Fruit fly (Drosophila melanogaster) whole organism, prepupa: Measurements from ENCODE around the gene CG15056.

Experiments used
- Blimp-1 ChIP-seq: fragments of 200-800 bp; sonication (Bioruptor generic); optimal IDR thresholded peaks from 3 replicates; lab custom pipeline; 2017; ENCODE audit warnings: missing biosample characterization, missing genetic modification characterization, mild to moderate bottlenecking, moderate library complexity, missing genetic modification reagents
- CG10631 ChIP-seq: fragments of 200-800 bp; sonication (Bioruptor generic); optimal IDR thresholded peaks from 2 replicates; lab custom pipeline; 2016; ENCODE audit warnings: missing biosample characterization, missing genetic modification characterization
- CG10669 ChIP-seq: fragments of 200-800 bp; sonication (Bioruptor generic); optimal IDR thresholded peaks from 3 replicates; lab custom pipeline; 2018; ENCODE audit warnings: missing biosample characterization, mild to moderate bottlenecking, missing genetic modification characterization, moderate library complexity
- CG11294 ChIP-seq: fragments of 200-800 bp; sonication (Bioruptor generic); IDR thresholded peaks from 2 replicates; pipeline ENCODE4 v1.3.6; 2022; ENCODE audit warnings: missing biosample characterization, missing genetic modification characterization
- CG11762 ChIP-seq: fragments of 200-800 bp; sonication (Bioruptor generic); optimal IDR thresholded peaks from 3 replicates; lab custom pipeline; 2016; ENCODE audit warnings: missing biosample characterization, missing genetic modification characterization; ENCODE audit not compliant: insufficient read depth
- CG15336 ChIP-seq: fragments of 200-800 bp; sonication (Bioruptor generic); IDR thresholded peaks from 2 replicates; pipeline ENCODE4 v1.3.6; 2022; ENCODE audit warnings: missing biosample characterization, missing genetic modification characterization
- CG1621 ChIP-seq: fragments of 200-800 bp; sonication (Bioruptor generic); optimal IDR thresholded peaks from 3 replicates; lab custom pipeline; 2018; ENCODE audit warnings: missing biosample characterization, mild to moderate bottlenecking, missing genetic modification characterization
- CG16779 ChIP-seq: fragments of 200-800 bp; sonication (Bioruptor generic); optimal IDR thresholded peaks from 3 replicates; lab custom pipeline; 2017; ENCODE audit warnings: missing biosample characterization, mild to moderate bottlenecking, missing genetic modification characterization
- CG3032 ChIP-seq: fragments of 200-800 bp; optimal IDR thresholded peaks from 2 replicates; lab custom pipeline; 2019; ENCODE audit warnings: missing biosample characterization, mild to moderate bottlenecking, missing genetic modification characterization, moderate library complexity
- CG31627 ChIP-seq: fragments of 200-800 bp; sonication (Bioruptor generic); optimal IDR thresholded peaks from 3 replicates; lab custom pipeline; 2016; ENCODE audit warnings: missing biosample characterization, missing genetic modification characterization
- CG34406 ChIP-seq: fragments of 200-800 bp; sonication (Bioruptor generic); optimal IDR thresholded peaks from 3 replicates; lab custom pipeline; 2016; ENCODE audit warnings: missing biosample characterization, missing genetic modification characterization
- CG3919 ChIP-seq: fragments of 200-800 bp; sonication (Bioruptor generic); optimal IDR thresholded peaks from 3 replicates; lab custom pipeline; 2016; ENCODE audit warnings: missing biosample characterization, missing genetic modification characterization
- CG4318 ChIP-seq: fragments of 200-800 bp; sonication (Bioruptor generic); optimal IDR thresholded peaks from 3 replicates; lab custom pipeline; 2017; ENCODE audit warnings: missing biosample characterization, mild to moderate bottlenecking, missing genetic modification characterization
- CG6163 ChIP-seq: fragments of 200-800 bp; sonication (Bioruptor generic); IDR thresholded peaks from 3 replicates; pipeline ENCODE4 v1.3.6; 2022; ENCODE audit warnings: missing biosample characterization, missing genetic modification characterization
- CG6792 ChIP-seq: fragments of 200-800 bp; sonication (Bioruptor generic); optimal IDR thresholded peaks from 3 replicates; lab custom pipeline; 2016; ENCODE audit warnings: missing biosample characterization, missing genetic modification characterization
- CG6854 ChIP-seq: fragments of 200-800 bp; sonication (Bioruptor generic); optimal IDR thresholded peaks from 2 replicates; lab custom pipeline; 2017; ENCODE audit warnings: missing biosample characterization, mild to moderate bottlenecking, missing genetic modification characterization
- CG7368 ChIP-seq: fragments of 200-800 bp; sonication (Bioruptor generic); optimal IDR thresholded peaks from 3 replicates; lab custom pipeline; 2016; ENCODE audit warnings: missing biosample characterization, missing genetic modification characterization
- CG8119 ChIP-seq: fragments of 200-800 bp; sonication (Bioruptor generic); IDR thresholded peaks from 3 replicates; pipeline ENCODE4 v1.3.6; 2022; ENCODE audit warnings: missing biosample characterization, missing genetic modification characterization
- CG8632 ChIP-seq: fragments of 200-800 bp; sonication (Bioruptor generic); optimal IDR thresholded peaks from 3 replicates; lab custom pipeline; 2016; ENCODE audit warnings: missing biosample characterization, missing genetic modification characterization
- Eip75B ChIP-seq: fragments of 200-800 bp; sonication (Bioruptor generic); optimal IDR thresholded peaks from 3 replicates; lab custom pipeline; 2016; ENCODE audit warnings: missing biosample characterization, missing genetic modification characterization
- Eip78C ChIP-seq: fragments of 200-800 bp; sonication (Bioruptor generic); peaks from one replicate; lab custom pipeline; 2016; ENCODE audit warnings: missing biosample characterization, missing genetic modification characterization
- Ets96B ChIP-seq: fragments of 200-800 bp; optimal IDR thresholded peaks from 2 replicates; lab custom pipeline; 2019; ENCODE audit warnings: missing biosample characterization, mild to moderate bottlenecking, missing genetic modification characterization, moderate library complexity
- Gug ChIP-seq: fragments of 200-800 bp; sonication (Bioruptor generic); IDR thresholded peaks from 2 replicates; pipeline ENCODE4 v1.3.6; 2022; ENCODE audit warnings: missing biosample characterization, missing genetic modification characterization
- Hr38 ChIP-seq: sonication (Bioruptor generic); optimal IDR thresholded peaks from 2 replicates; lab custom pipeline; 2016; ENCODE audit warnings: missing biosample characterization, missing genetic modification characterization
- Hr39 ChIP-seq: fragments of 200-800 bp; sonication (Bioruptor generic); optimal IDR thresholded peaks from 2 replicates; lab custom pipeline; 2016; ENCODE audit warnings: missing biosample characterization, missing genetic modification characterization
- Met ChIP-seq: fragments of 200-800 bp; sonication (Bioruptor generic); optimal IDR thresholded peaks from 3 replicates; lab custom pipeline; 2016; ENCODE audit warnings: missing biosample characterization, missing genetic modification characterization
- OdsH ChIP-seq: fragments of 200-800 bp; sonication (Bioruptor generic); optimal IDR thresholded peaks from 3 replicates; lab custom pipeline; 2016; ENCODE audit warnings: missing biosample characterization, missing genetic modification characterization
- Smox ChIP-seq: fragments of 200-800 bp; sonication (Bioruptor generic); optimal IDR thresholded peaks from 3 replicates; lab custom pipeline; 2016; ENCODE audit warnings: missing biosample characterization, missing genetic modification characterization
- Sox102F ChIP-seq: fragments of 200-800 bp; sonication (Bioruptor generic); optimal IDR thresholded peaks from 2 replicates; lab custom pipeline; 2016; ENCODE audit warnings: missing biosample characterization, mild to moderate bottlenecking, missing genetic modification characterization
- Sox14 ChIP-seq: fragments of 200-800 bp; sonication (Bioruptor generic); optimal IDR thresholded peaks from 3 replicates; lab custom pipeline; 2016; ENCODE audit warnings: missing biosample characterization, missing genetic modification characterization
- acj6 ChIP-seq: fragments of 200-800 bp; sonication (Bioruptor generic); optimal IDR thresholded peaks from 3 replicates; lab custom pipeline; 2016; ENCODE audit warnings: missing biosample characterization, missing genetic modification characterization
- cyc ChIP-seq: fragments of 200-800 bp; sonication (Bioruptor generic); optimal IDR thresholded peaks from 3 replicates; lab custom pipeline; 2016; ENCODE audit warnings: missing biosample characterization, missing genetic modification characterization
- dac ChIP-seq: fragments of 200-800 bp; sonication (Bioruptor generic); optimal IDR thresholded peaks from 2 replicates; lab custom pipeline; 2017; ENCODE audit warnings: missing biosample characterization, mild to moderate bottlenecking, missing genetic modification characterization
- dsx ChIP-seq: fragments of 200-800 bp; optimal IDR thresholded peaks from 3 replicates; lab custom pipeline; 2019; ENCODE audit warnings: missing biosample characterization, mild to moderate bottlenecking, missing genetic modification characterization, moderate library complexity; ENCODE audit not compliant: poor library complexity, severe bottlenecking
- eg ChIP-seq: fragments of 200-800 bp; sonication (Bioruptor generic); IDR thresholded peaks from 3 replicates; pipeline ENCODE4 v1.3.6; 2022; ENCODE audit warnings: missing biosample characterization, missing genetic modification characterization
- esn ChIP-seq: fragments of 200-800 bp; sonication (Bioruptor generic); optimal IDR thresholded peaks from 2 replicates; lab custom pipeline; 2016; ENCODE audit warnings: missing biosample characterization, mild to moderate bottlenecking, missing genetic modification characterization, moderate library complexity
- fkh ChIP-seq: fragments of 200-800 bp; sonication (Bioruptor generic); optimal IDR thresholded peaks from 3 replicates; lab custom pipeline; 2017; ENCODE audit warnings: missing biosample characterization, mild to moderate bottlenecking, missing genetic modification characterization, moderate library complexity
- lz ChIP-seq: fragments of 200-800 bp; sonication (Bioruptor generic); optimal IDR thresholded peaks from 3 replicates; lab custom pipeline; 2016; ENCODE audit warnings: missing biosample characterization, missing genetic modification characterization
- net ChIP-seq: fragments of 200-800 bp; sonication (Bioruptor generic); optimal IDR thresholded peaks from 3 replicates; lab custom pipeline; 2016; ENCODE audit warnings: missing biosample characterization, missing genetic modification characterization
- salr ChIP-seq, 2 experiments: fragments of 200-800 bp; sonication (Bioruptor generic); optimal IDR thresholded peaks; 3 replicates each; lab custom pipeline; 2016 to 2018; ENCODE audit warnings: missing biosample characterization in 2 of 2, missing genetic modification characterization in 2 of 2, mild to moderate bottlenecking in 1 of 2
- spab ChIP-seq: fragments of 200-800 bp; sonication (Bioruptor generic); optimal IDR thresholded peaks from 2 replicates; lab custom pipeline; 2017; ENCODE audit warnings: missing biosample characterization, mild to moderate bottlenecking, missing genetic modification characterization, missing genetic modification reagents
- ss ChIP-seq, 2 experiments: fragments of 200-800 bp; sonication (Bioruptor generic); optimal IDR thresholded peaks; 2 replicates in 1 of 2; 3 replicates in 1 of 2; lab custom pipeline; 2017 to 2018; ENCODE audit warnings: mild to moderate bottlenecking in 2 of 2, missing biosample characterization in 2 of 2, missing genetic modification characterization in 2 of 2, moderate library complexity in 1 of 2
- topi ChIP-seq: fragments of 200-800 bp; sonication (Bioruptor generic); optimal IDR thresholded peaks from 3 replicates; lab custom pipeline; 2016; ENCODE audit warnings: missing biosample characterization, missing genetic modification characterization
- vri ChIP-seq: fragments of 200-800 bp; sonication (Bioruptor generic); optimal IDR thresholded peaks from 3 replicates; lab custom pipeline; 2016; ENCODE audit warnings: missing biosample characterization, mild to moderate bottlenecking, missing genetic modification characterization

Gene CG15056

dm6 chrX:18366851-18367649, 48.2 kb upstream of the CG15056 start (continued):
- peak; percentile 27 for TF ChIP-seq CG16779 (tag; lab: Kevin White, UChicago)
- TF ChIP-seq Met = peak; percentile 80
- peak; percentile 19 for TF ChIP-seq CG6854 (GFP tag; lab: Kevin White, UChicago)
- peak; percentile 50 for TF ChIP-seq Eip75B (GFP tag; lab: Kevin White, UChicago)
- peak; percentile 44 for TF ChIP-seq CG6792 (GFP tag; lab: Kevin White, UChicago)
- TF ChIP-seq ss (GFP tag; optimal IDR thresholded peaks at IDR 0.05; lab: Kevin White, UChicago) = peak; percentile 46 to 73
- peak; percentile 67 for TF ChIP-seq esn (GFP tag; lab: Kevin White, UChicago)
- peak; percentile 51 for TF ChIP-seq CG4318
- peak; percentile 93 for TF ChIP-seq Eip78C (GFP tag; lab: Kevin White, UChicago)
- TF ChIP-seq CG11762 (GFP tag; lab: Kevin White, UChicago) = peak; percentile 34
- TF ChIP-seq Gug = peak; percentile 65
- TF ChIP-seq CG3032 = peak; percentile 66
- peak; percentile 71 for TF ChIP-seq Hr39 (GFP tag; lab: Kevin White, UChicago)
- TF ChIP-seq CG6163 = peak; percentile 70
- TF ChIP-seq CG7368 = no peak
- TF ChIP-seq CG8119 (GFP tag; lab: Robert Waterston, UW) = peak; percentile 83
- peak; percentile 34 for TF ChIP-seq dac (GFP tag; lab: Kevin White, UChicago)
- peak in 1 of 2 experiments; percentile 51 for TF ChIP-seq salr (GFP tag; optimal IDR thresholded peaks at IDR 0.05; lab: Kevin White, UChicago)
- TF ChIP-seq eg (GFP tag; lab: Robert Waterston, UW) = peak; percentile 77

- no peak for TF ChIP-seq fkh (GFP tag; lab: Kevin White, UChicago)
- TF ChIP-seq OdsH = peak; percentile 38
- no peak for TF ChIP-seq Hr38
- TF ChIP-seq lz = peak; percentile 30
- peak; percentile 34 for TF ChIP-seq CG6792 (GFP tag; lab: Kevin White, UChicago)
- TF ChIP-seq Gug = peak; percentile 73
- peak; percentile 72 for TF ChIP-seq CG6163
- peak; percentile 32 for TF ChIP-seq acj6 (GFP tag; lab: Kevin White, UChicago)
- no peak for TF ChIP-seq CG11762 (GFP tag; lab: Kevin White, UChicago)
- TF ChIP-seq Sox14 = peak; percentile 28
- peak; percentile 30 for TF ChIP-seq CG10631 (GFP tag; lab: Kevin White, UChicago)
- no peak for TF ChIP-seq CG6854 (GFP tag; lab: Kevin White, UChicago)
- no peak for TF ChIP-seq dsx (GFP tag; lab: Kevin White, UChicago)
- TF ChIP-seq CG31627 = peak; percentile 30
- no peak for TF ChIP-seq CG3032
- peak; percentile 22 for TF ChIP-seq CG8632 (GFP tag; lab: Kevin White, UChicago)
- TF ChIP-seq cyc (GFP tag; lab: Kevin White, UChicago) = peak; percentile 45
- peak; percentile 16 for TF ChIP-seq CG1621 (tag; lab: Kevin White, UChicago)
- TF ChIP-seq CG16779 (tag; lab: Kevin White, UChicago) = no peak
- TF ChIP-seq CG3919 (GFP tag; lab: Kevin White, UChicago) = peak; percentile 48
- TF ChIP-seq Ets96B = no peak
- peak; percentile 31 for TF ChIP-seq topi (GFP tag; lab: Kevin White, UChicago)
- peak; percentile 11 for TF ChIP-seq dac (GFP tag; lab: Kevin White, UChicago)
- TF ChIP-seq CG10669 = peak; percentile 47
- no peak for TF ChIP-seq Sox102F (GFP tag; lab: Kevin White, UChicago)
- no peak for TF ChIP-seq Blimp-1 (GFP tag; lab: Kevin White, UChicago)
- TF ChIP-seq Eip78C (GFP tag; lab: Kevin White, UChicago) = peak; percentile 88
- TF ChIP-seq CG34406 (GFP tag; lab: Kevin White, UChicago) = peak; percentile 18
- TF ChIP-seq CG4318 = peak; percentile 51
- peak; percentile 10 for TF ChIP-seq Hr39 (GFP tag; lab: Kevin White, UChicago)
- TF ChIP-seq salr (GFP tag; optimal IDR thresholded peaks at IDR 0.05; lab: Kevin White, UChicago) = peak; percentile 35 to 41
- TF ChIP-seq CG11294 (GFP tag; lab: Robert Waterston, UW) = peak; percentile 63
- peak; percentile 48 for TF ChIP-seq net (GFP tag; lab: Kevin White, UChicago)
- no peak for TF ChIP-seq spab (GFP tag; lab: Kevin White, UChicago)
- peak; percentile 36 for TF ChIP-seq CG15336 (GFP tag; lab: Robert Waterston, UW)
- peak; percentile 35 for TF ChIP-seq Smox (GFP tag; lab: Kevin White, UChicago)
- peak; percentile 68 for TF ChIP-seq vri (GFP tag; lab: Kevin White, UChicago)
Measured at dm6 chrX:18367806-18368643, 47.2 kb upstream of the CG15056 start.
